Worm (Caenorhabditis elegans) whole organism, young adult: ENCODE results near the gene C33H5.2.

Source experiments
- Y56A3A.18 ChIP-seq: fragments of 200-800 bp; sonication (Bioruptor generic); IDR thresholded peaks from 2 replicates; pipeline ENCODE4 v1.3.6; 2022; ENCODE audit warnings: missing genetic modification reagents, missing genetic modification characterization, missing compliant biosample characterization
- ZK185.1 ChIP-seq: sonication (generic microtip); optimal IDR thresholded peaks from 2 replicates; lab custom pipeline; 2016; ENCODE audit warnings: mild to moderate bottlenecking, missing genetic modification characterization, missing compliant biosample characterization; ENCODE audit not compliant: poor library complexity, severe bottlenecking
- hmg-20 ChIP-seq: fragments of 200-800 bp; sonication (Bioruptor generic); IDR thresholded peaks from 2 replicates; pipeline ENCODE4 v1.3.6; 2022; ENCODE audit warnings: missing genetic modification reagents, missing genetic modification characterization, missing compliant biosample characterization
- lin-40 ChIP-seq: sonication (generic microtip); optimal IDR thresholded peaks from 2 replicates; lab custom pipeline; 2016; ENCODE audit warnings: missing genetic modification characterization, mild to moderate bottlenecking, missing compliant biosample characterization, missing genotype, missing genetic modification reagents
- nhr-90 ChIP-seq: sonication (generic microtip); optimal IDR thresholded peaks from 2 replicates; lab custom pipeline; 2016; ENCODE audit warnings: missing genotype, mild to moderate bottlenecking, missing genetic modification characterization, missing compliant biosample characterization
- rec-8 ChIP-seq, 2 experiments: sonication (generic microtip); optimal IDR thresholded peaks; 2 replicates each; lab custom pipeline; 2016; ENCODE audit warnings: mild to moderate bottlenecking in 2 of 2, missing genetic modification characterization in 2 of 2, missing genetic modification reagents in 2 of 2, missing genotype in 2 of 2, missing biosample characterization in 1 of 2, missing compliant biosample characterization in 1 of 2, moderate library complexity in 1 of 2
- unc-62 ChIP-seq: fragments of 150-350 bp; optimal IDR thresholded peaks from 2 replicates; lab custom pipeline; 2014; ENCODE audit warnings: missing biosample characterization, missing genetic modification reagents, missing genetic modification characterization

DNA sequence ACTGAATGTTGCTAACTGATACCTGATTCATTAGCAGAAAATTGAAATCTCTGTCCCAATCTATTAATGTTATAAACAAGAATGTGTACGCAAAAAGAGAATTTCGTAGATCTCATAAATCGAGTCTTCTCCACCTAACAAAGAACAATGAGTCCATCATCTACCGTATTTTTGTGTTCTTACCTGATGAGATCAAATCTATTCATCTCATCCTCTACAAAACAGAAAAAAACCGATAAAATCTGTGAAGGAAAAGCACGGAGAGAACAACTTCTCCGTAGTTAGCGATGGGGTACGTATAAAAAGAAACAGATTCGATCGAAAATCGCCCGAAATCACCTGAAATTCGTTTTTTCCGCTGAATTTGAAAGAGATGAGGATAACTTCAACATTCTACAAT, 3.7 kb downstream of the C33H5.2 start, which contains the start of gene C33H5.1:
- TF ChIP-seq Y56A3A.18 (GFP tag; lab: Robert Waterston, UW) (no peak), hmg-20 (GFP tag; lab: Robert Waterston, UW) (no peak), lin-40 (tag; lab: Kevin White, UChicago) (no peak), unc-62 (no peak), rec-8 (tag; optimal IDR thresholded peaks at IDR 0.05; lab: Kevin White, UChicago) (no peak), ZK185.1 (tag; lab: Kevin White, UChicago) (no peak), nhr-90 (tag; lab: Kevin White, UChicago) (no peak)
